Worm (Caenorhabditis elegans) whole organism, L3 larva: ENCODE data around the gene srz-90.

ENCODE experiments used
- R02D3.7 ChIP-seq: fragments of 150-350 bp; optimal IDR thresholded peaks from 2 replicates; lab custom pipeline; 2014; ENCODE audit warnings: missing biosample characterization, missing genetic modification characterization
- ZK546.5 ChIP-seq: sonication (generic microtip); optimal IDR thresholded peaks from 2 replicates; lab custom pipeline; 2017; ENCODE audit warnings: missing biosample characterization, missing genetic modification characterization
- ama-1 ChIP-seq: fragments of 150-350 bp; optimal IDR thresholded peaks from 2 replicates; lab custom pipeline; 2018
- ceh-28 ChIP-seq: fragments of 150-350 bp; optimal IDR thresholded peaks from 2 replicates; lab custom pipeline; 2014; ENCODE audit warnings: missing biosample characterization, missing genetic modification reagents, missing genetic modification characterization
- ceh-9 ChIP-seq: sonication (generic microtip); optimal IDR thresholded peaks from 2 replicates; lab custom pipeline; 2018; ENCODE audit warnings: missing biosample characterization, missing genetic modification characterization
- daf-12 ChIP-seq: fragments of 150-350 bp; optimal IDR thresholded peaks from 2 replicates; lab custom pipeline; 2014; ENCODE audit warnings: missing biosample characterization, missing genetic modification reagents, missing genetic modification characterization
- egl-27 ChIP-seq: sonication (generic microtip); optimal IDR thresholded peaks from 4 replicates; lab custom pipeline; 2017; ENCODE audit warnings: missing biosample characterization, missing genetic modification reagents, missing genetic modification characterization
- egl-5 ChIP-seq: fragments of 150-350 bp; optimal IDR thresholded peaks from 2 replicates; lab custom pipeline; 2017; ENCODE audit warnings: missing biosample characterization, missing genetic modification reagents, missing genetic modification characterization, inconsistent platforms
- elt-1 ChIP-seq: fragments of 150-350 bp; optimal IDR thresholded peaks from 2 replicates; lab custom pipeline; 2014; ENCODE audit warnings: missing biosample characterization, missing genetic modification characterization
- elt-2 ChIP-seq: sonication (generic microtip); optimal IDR thresholded peaks from 2 replicates; lab custom pipeline; 2016; ENCODE audit warnings: missing genetic modification reagents, mild to moderate bottlenecking, missing genetic modification characterization, missing compliant biosample characterization
- elt-3 ChIP-seq, 3 experiments: fragments of 150-350 bp in 1 of 3; sonication (generic microtip) in 2 of 3; optimal IDR thresholded peaks; 2 replicates in 2 of 3; 4 replicates in 1 of 3; lab custom pipeline; 2014 to 2017; ENCODE audit warnings: missing biosample characterization in 3 of 3, missing genetic modification characterization in 3 of 3
- fkh-10 ChIP-seq: sonication (generic microtip); optimal IDR thresholded peaks from 2 replicates; lab custom pipeline; 2017; ENCODE audit warnings: missing biosample characterization, missing genetic modification reagents, missing genetic modification characterization
- fos-1 ChIP-seq: fragments of 150-350 bp; optimal IDR thresholded peaks from 2 replicates; lab custom pipeline; 2014; ENCODE audit warnings: missing biosample characterization, missing genetic modification characterization
- hmg-11 ChIP-seq: sonication (generic microtip); optimal IDR thresholded peaks from 2 replicates; lab custom pipeline; 2016; ENCODE audit warnings: missing genetic modification characterization, missing compliant biosample characterization
- jun-1 ChIP-seq: fragments of 150-350 bp; optimal IDR thresholded peaks from 2 replicates; lab custom pipeline; 2014; ENCODE audit warnings: missing biosample characterization, missing genetic modification reagents, missing genetic modification characterization
- lin-39 ChIP-seq: fragments of 150-350 bp; optimal IDR thresholded peaks from 2 replicates; lab custom pipeline; 2018; ENCODE audit warnings: missing biosample characterization, missing genetic modification reagents, missing genetic modification characterization
- lsy-12 ChIP-seq: sonication (generic microtip); optimal IDR thresholded peaks from 2 replicates; lab custom pipeline; 2016; ENCODE audit warnings: mild to moderate bottlenecking, missing genetic modification characterization, missing compliant biosample characterization
- mdl-1 ChIP-seq: fragments of 150-350 bp; optimal IDR thresholded peaks from 2 replicates; lab custom pipeline; 2014; ENCODE audit warnings: missing biosample characterization, missing genetic modification characterization
- mml-1 ChIP-seq: fragments of 150-350 bp; sonication (generic microtip); optimal IDR thresholded peaks from 3 replicates; lab custom pipeline; 2014; ENCODE audit warnings: missing biosample characterization, missing genetic modification characterization
- nfya-1 ChIP-seq: sonication (generic microtip); optimal IDR thresholded peaks from 2 replicates; lab custom pipeline; 2017; ENCODE audit warnings: missing genetic modification characterization, mild to moderate bottlenecking, missing compliant biosample characterization, antibody characterized with exemption, moderate library complexity; ENCODE audit not compliant: insufficient read depth
- nhr-11 ChIP-seq: fragments of 150-350 bp; optimal IDR thresholded peaks from 2 replicates; lab custom pipeline; 2014; ENCODE audit warnings: missing biosample characterization, missing genetic modification characterization
- nhr-12 ChIP-seq: fragments of 150-350 bp; optimal IDR thresholded peaks from 2 replicates; lab custom pipeline; 2014; ENCODE audit warnings: missing biosample characterization, missing genetic modification characterization
- nhr-237 ChIP-seq: fragments of 150-350 bp; optimal IDR thresholded peaks from 2 replicates; lab custom pipeline; 2014; ENCODE audit warnings: missing biosample characterization, missing genetic modification characterization
- nhr-25 ChIP-seq: sonication (generic microtip); optimal IDR thresholded peaks from 2 replicates; lab custom pipeline; 2017; ENCODE audit warnings: missing biosample characterization, missing genetic modification characterization
- nhr-28 ChIP-seq: fragments of 150-350 bp; optimal IDR thresholded peaks from 2 replicates; lab custom pipeline; 2014; ENCODE audit warnings: missing biosample characterization, missing genetic modification characterization
- nhr-67 ChIP-seq: fragments of 150-350 bp; optimal IDR thresholded peaks from 2 replicates; lab custom pipeline; 2014; ENCODE audit warnings: missing biosample characterization, missing genetic modification characterization
- nhr-76 ChIP-seq: fragments of 150-350 bp; sonication (generic microtip); optimal IDR thresholded peaks from 5 replicates; lab custom pipeline; 2014; ENCODE audit warnings: missing biosample characterization, missing genetic modification characterization
- nhr-77 ChIP-seq: fragments of 150-350 bp; optimal IDR thresholded peaks from 2 replicates; lab custom pipeline; 2014; ENCODE audit warnings: missing biosample characterization, missing genetic modification characterization
- pqm-1 ChIP-seq: fragments of 150-350 bp; optimal IDR thresholded peaks from 2 replicates; lab custom pipeline; 2017; ENCODE audit warnings: missing biosample characterization, missing genetic modification characterization, inconsistent platforms
- sea-2 ChIP-seq: fragments of 150-350 bp; sonication (generic microtip); optimal IDR thresholded peaks from 4 replicates; lab custom pipeline; 2014; ENCODE audit warnings: missing biosample characterization, missing genetic modification reagents, missing genetic modification characterization
- skn-1 ChIP-seq: fragments of 150-350 bp; optimal IDR thresholded peaks from 2 replicates; lab custom pipeline; 2014; ENCODE audit warnings: missing biosample characterization, missing genetic modification characterization
- unc-39 ChIP-seq: sonication (generic microtip); optimal IDR thresholded peaks from 4 replicates; lab custom pipeline; 2017; ENCODE audit warnings: missing biosample characterization, missing genetic modification characterization
- unc-62 ChIP-seq: fragments of 150-350 bp; sonication (generic microtip); optimal IDR thresholded peaks from 4 replicates; lab custom pipeline; 2014; ENCODE audit warnings: missing biosample characterization, missing genetic modification reagents, missing genetic modification characterization
- ztf-4 ChIP-seq: fragments of 150-350 bp; optimal IDR thresholded peaks from 2 replicates; lab custom pipeline; 2014; ENCODE audit warnings: missing biosample characterization, missing genetic modification characterization

The srz-90 gene

ce11 chrV:17548635-17549034 is 20.8 kb downstream of the srz-90 start:
- TF ChIP-seq egl-5 (tag; lab: Kevin White, UChicago) (no peak), elt-1 (tag; lab: Kevin White, UChicago) (no peak), nhr-25 (tag; lab: Kevin White, UChicago) (no peak), ama-1 (lab: Kevin White, UChicago) (no peak), skn-1 (tag; lab: Kevin White, UChicago) (no peak), lsy-12 (no peak), ceh-28 (tag; lab: Kevin White, UChicago) (no peak), daf-12 (tag; lab: Kevin White, UChicago) (no peak)

- TF ChIP-seq elt-2 (tag; lab: Kevin White, UChicago) = peak; percentile 63
- peak; percentile 33 for TF ChIP-seq pqm-1
- no peak for TF ChIP-seq nhr-77 (tag; lab: Kevin White, UChicago)
Measured at ce11 chrV:17549362-17549761, 21.5 kb downstream of the srz-90 start, which contains the start of gene fbxa-176. Gene fbxa-176, plus strand, starts transcription at chrV:17549675.

- TF ChIP-seq mdl-1 (tag; lab: Kevin White, UChicago) (no peak), sea-2 (no peak), elt-1 (tag; lab: Kevin White, UChicago) (no peak), ceh-9 (tag; lab: Kevin White, UChicago) (no peak), nhr-76 (tag; lab: Kevin White, UChicago) (no peak), elt-2 (tag; lab: Kevin White, UChicago) (no peak), mml-1 (tag; lab: Kevin White, UChicago) (no peak), nhr-28 (tag; lab: Kevin White, UChicago) (no peak)
Measured at ce11 chrV:17551396-17551795, 23.6 kb downstream of the srz-90 start.

- TF ChIP-seq R02D3.7 (tag; lab: Kevin White, UChicago) (no peak), nhr-25 (tag; lab: Kevin White, UChicago) (no peak), nhr-237 (tag; lab: Kevin White, UChicago) (no peak), ztf-4 (tag; lab: Kevin White, UChicago) (no peak), ZK546.5 (no peak), ceh-9 (tag; lab: Kevin White, UChicago) (no peak), nhr-76 (tag; lab: Kevin White, UChicago) (no peak), elt-3 (tag; optimal IDR thresholded peaks at IDR 0.05; lab: Kevin White, UChicago) (no peak), fkh-10 (GFP tag; lab: Kevin White, UChicago) (no peak), unc-39 (tag; lab: Kevin White, UChicago) (no peak), mml-1 (tag; lab: Kevin White, UChicago) (no peak), pqm-1 (no peak), ceh-28 (tag; lab: Kevin White, UChicago) (no peak), nfya-1 (tag; lab: Kevin White, UChicago) (no peak), daf-12 (tag; lab: Kevin White, UChicago) (no peak)
Measured at ce11 chrV:17552759-17553158, 24.9 kb downstream of the srz-90 start, which contains the start of gene C38D9.8. Gene C38D9.8, minus strand, starts transcription at chrV:17552859.

- TF ChIP-seq mdl-1 (tag; lab: Kevin White, UChicago) (no peak), sea-2 (no peak), nhr-67 (no peak), lin-39 (tag; lab: Kevin White, UChicago) (no peak), nhr-77 (tag; lab: Kevin White, UChicago) (no peak), nhr-76 (tag; lab: Kevin White, UChicago) (no peak), nhr-11 (tag; lab: Kevin White, UChicago) (no peak), daf-12 (tag; lab: Kevin White, UChicago) (no peak), elt-3 (tag; optimal IDR thresholded peaks at IDR 0.05; lab: Kevin White, UChicago) (no peak), nhr-12 (tag; lab: Kevin White, UChicago) (no peak), fos-1 (tag; lab: Kevin White, UChicago) (no peak), mml-1 (tag; lab: Kevin White, UChicago) (no peak), elt-2 (tag; lab: Kevin White, UChicago) (no peak), unc-62 (no peak), hmg-11 (no peak), jun-1 (tag; lab: Kevin White, UChicago) (no peak), egl-27 (tag; lab: Kevin White, UChicago) (no peak)
Measured at ce11 chrV:17558377-17558776, 30.5 kb downstream of the srz-90 start, which contains the start of gene fbxa-174. Gene fbxa-174, minus strand, starts transcription at chrV:17558477.
